Worm (Caenorhabditis elegans) whole organism, late embryonic: ENCODE data around the gene Y54F10BM.22.

ENCODE experiments used
- K02D7.2 ChIP-seq: sonication (generic microtip); optimal IDR thresholded peaks from 2 replicates; lab custom pipeline; 2017; ENCODE audit warnings: mild to moderate bottlenecking, missing genetic modification characterization, missing compliant biosample characterization
- ceh-48 ChIP-seq: sonication (generic microtip); optimal IDR thresholded peaks from 2 replicates; lab custom pipeline; 2016; ENCODE audit warnings: missing genetic modification characterization, inconsistent platforms, missing compliant biosample characterization
- che-1 ChIP-seq: sonication (generic microtip); optimal IDR thresholded peaks from 2 replicates; lab custom pipeline; 2016; ENCODE audit warnings: mild to moderate bottlenecking, missing genetic modification characterization, missing compliant biosample characterization
- lin-11 ChIP-seq: fragments of 200-800 bp; sonication (Bioruptor generic); optimal IDR thresholded peaks from 2 replicates; lab custom pipeline; 2018; ENCODE audit warnings: mild to moderate bottlenecking, missing genetic modification characterization, missing compliant biosample characterization
- pqm-1 ChIP-seq: sonication (generic microtip); optimal IDR thresholded peaks from 2 replicates; lab custom pipeline; 2016; ENCODE audit warnings: missing genetic modification characterization, missing compliant biosample characterization

DNA sequence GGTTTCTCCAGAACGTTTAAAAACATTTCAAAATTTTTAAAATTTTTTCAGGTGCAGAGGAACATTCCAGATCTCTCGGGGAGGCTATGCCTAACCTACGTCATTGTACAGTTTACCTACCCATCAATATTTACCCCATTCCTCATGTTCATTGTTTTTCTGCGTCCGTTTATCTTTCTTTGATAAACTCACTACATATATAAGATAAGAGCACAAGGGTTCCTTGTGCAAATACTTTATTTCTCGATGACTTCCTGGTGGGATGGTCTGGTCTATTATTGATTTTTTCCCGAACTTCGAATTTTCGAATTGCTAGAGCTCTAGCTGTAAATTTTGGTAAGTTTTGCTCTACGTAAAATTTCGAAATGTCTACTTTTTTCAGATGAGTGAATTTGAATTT, 47.3 kb upstream of the Y54F10BM.22 start:
- no peak for TF ChIP-seq pqm-1 (tag; lab: Kevin White, UChicago)
- no peak for TF ChIP-seq K02D7.2 (tag; lab: Kevin White, UChicago)
- TF ChIP-seq che-1 (tag; lab: Kevin White, UChicago) = no peak
- no peak for TF ChIP-seq ceh-48 (tag; lab: Kevin White, UChicago)
- no peak for TF ChIP-seq lin-11 (tag; lab: Kevin White, UChicago)
